Worm (Caenorhabditis elegans) whole organism, L1 larva: ENCODE measurements around the gene C38C10.3.

Experiments used
- C16A3.4 ChIP-seq: fragments of 150-350 bp; optimal IDR thresholded peaks from 2 replicates; lab custom pipeline; 2014; ENCODE audit warnings: missing biosample characterization, missing genetic modification characterization
- F16B12.6 ChIP-seq: fragments of 150-350 bp; optimal IDR thresholded peaks from 2 replicates; lab custom pipeline; 2014; ENCODE audit warnings: missing biosample characterization, missing genetic modification characterization
- Y116A8C.19 ChIP-seq: sonication (generic microtip); optimal IDR thresholded peaks from 2 replicates; lab custom pipeline; 2016; ENCODE audit warnings: missing compliant biosample characterization, missing genetic modification characterization, borderline replicate concordance
- aly-2 ChIP-seq: fragments of 150-350 bp; optimal IDR thresholded peaks from 2 replicates; lab custom pipeline; 2014; ENCODE audit warnings: missing biosample characterization, missing genetic modification characterization
- ama-1 ChIP-seq: fragments of 150-350 bp; optimal IDR thresholded peaks from 2 replicates; lab custom pipeline; 2014
- blmp-1 ChIP-seq: fragments of 150-350 bp; optimal IDR thresholded peaks from 2 replicates; lab custom pipeline; 2014; ENCODE audit warnings: missing biosample characterization, missing genetic modification characterization
- ceh-63 ChIP-seq: fragments of 200-800 bp; sonication (Bioruptor generic); optimal IDR thresholded peaks from 2 replicates; lab custom pipeline; 2018; ENCODE audit warnings: mild to moderate bottlenecking, missing genetic modification characterization, missing compliant biosample characterization
- ceh-82 ChIP-seq, 3 experiments: fragments of 150-350 bp in 1 of 3; sonication (generic microtip) in 2 of 3; optimal IDR thresholded peaks; 2 replicates each; lab custom pipeline; 2014 to 2017; ENCODE audit warnings: missing biosample characterization in 3 of 3, missing genetic modification characterization in 3 of 3
- ceh-88 ChIP-seq: fragments of 200-800 bp; sonication (Bioruptor generic); IDR thresholded peaks from 2 replicates; pipeline ENCODE4 v1.3.6; 2022; ENCODE audit warnings: missing genetic modification characterization, missing compliant biosample characterization
- dsc-1 ChIP-seq: sonication (generic microtip); optimal IDR thresholded peaks from 2 replicates; lab custom pipeline; 2016; ENCODE audit warnings: mild to moderate bottlenecking, missing genetic modification characterization, missing compliant biosample characterization
- efl-1 ChIP-seq, 4 experiments: fragments of 150-350 bp; optimal IDR thresholded peaks in 3 of 4; peaks in 1 of 4; 1 replicate in 1 of 4; 2 replicates in 3 of 4; lab custom pipeline; 2014; ENCODE audit warnings: missing biosample characterization in 2 of 4, missing genetic modification characterization in 2 of 4, missing genetic modification reagents in 2 of 4
- efl-3 ChIP-seq: fragments of 200-800 bp; sonication (Bioruptor generic); optimal IDR thresholded peaks from 2 replicates; lab custom pipeline; 2018; ENCODE audit warnings: mild to moderate bottlenecking, missing genetic modification characterization, missing compliant biosample characterization
- egl-13 ChIP-seq: sonication (generic microtip); optimal IDR thresholded peaks from 2 replicates; lab custom pipeline; 2016; ENCODE audit warnings: missing genotype, missing genetic modification reagents, missing genetic modification characterization, missing compliant biosample characterization
- egl-27 ChIP-seq, 2 experiments: fragments of 150-350 bp in 1 of 2; sonication (generic microtip); optimal IDR thresholded peaks; 3 replicates each; lab custom pipeline; 2017 to 2018; ENCODE audit warnings: missing biosample characterization in 2 of 2, missing genetic modification characterization in 2 of 2, missing genetic modification reagents in 2 of 2
- elt-2 ChIP-seq: sonication (generic microtip); optimal IDR thresholded peaks from 2 replicates; lab custom pipeline; 2016; ENCODE audit warnings: missing genetic modification characterization, mild to moderate bottlenecking, inconsistent platforms, missing compliant biosample characterization, missing genetic modification reagents
- elt-3 ChIP-seq, 6 experiments: fragments of 150-350 bp in 1 of 6; sonication (generic microtip); optimal IDR thresholded peaks; 2 replicates each; lab custom pipeline; 2017 to 2018; ENCODE audit warnings: missing biosample characterization in 6 of 6, missing genetic modification characterization in 6 of 6, inconsistent platforms in 1 of 6
- ets-5 ChIP-seq: fragments of 200-800 bp; sonication (Bioruptor generic); IDR thresholded peaks from 2 replicates; pipeline ENCODE4 v1.3.6; 2022; ENCODE audit warnings: missing genetic modification characterization, missing compliant biosample characterization
- hlh-17 ChIP-seq: fragments of 200-800 bp; sonication (Bioruptor generic); optimal IDR thresholded peaks from 2 replicates; lab custom pipeline; 2018; ENCODE audit warnings: missing genetic modification characterization, mild to moderate bottlenecking, missing compliant biosample characterization, moderate library complexity, borderline replicate concordance
- hpl-2 ChIP-seq: fragments of 150-350 bp; optimal IDR thresholded peaks from 2 replicates; lab custom pipeline; 2014; ENCODE audit warnings: missing biosample characterization, missing genetic modification reagents, missing genetic modification characterization
- lin-13 ChIP-seq: fragments of 150-350 bp; optimal IDR thresholded peaks from 2 replicates; lab custom pipeline; 2014; ENCODE audit warnings: missing biosample characterization, missing genetic modification reagents, missing genetic modification characterization
- lin-14 ChIP-seq: fragments of 200-800 bp; sonication (Bioruptor generic); optimal IDR thresholded peaks from 2 replicates; lab custom pipeline; 2018; ENCODE audit warnings: mild to moderate bottlenecking, missing genetic modification characterization, moderate library complexity, missing compliant biosample characterization
- lin-15B ChIP-seq: fragments of 150-350 bp; sonication (generic microtip); optimal IDR thresholded peaks from 3 replicates; lab custom pipeline; 2014; ENCODE audit warnings: missing biosample characterization, missing genetic modification characterization
- lin-35 ChIP-seq, 2 experiments: fragments of 150-350 bp; optimal IDR thresholded peaks; 2 replicates each; lab custom pipeline; 2014; ENCODE audit warnings: missing biosample characterization in 2 of 2, missing genetic modification characterization in 2 of 2, missing genetic modification reagents in 2 of 2
- lir-3 ChIP-seq: sonication (generic microtip); optimal IDR thresholded peaks from 2 replicates; lab custom pipeline; 2016; ENCODE audit warnings: mild to moderate bottlenecking, missing genetic modification characterization, moderate library complexity, missing compliant biosample characterization; ENCODE audit not compliant: poor library complexity
- lsy-2 ChIP-seq, 2 experiments: fragments of 150-350 bp; optimal IDR thresholded peaks; 2 replicates each; lab custom pipeline; 2014; ENCODE audit warnings: missing biosample characterization in 2 of 2, missing genetic modification characterization in 2 of 2
- mdl-1 ChIP-seq, 2 experiments: fragments of 150-350 bp; optimal IDR thresholded peaks; 2 replicates each; lab custom pipeline; 2014 to 2017; ENCODE audit warnings: missing biosample characterization in 2 of 2, missing genetic modification characterization in 2 of 2, inconsistent platforms in 1 of 2
- mep-1 ChIP-seq: fragments of 150-350 bp; optimal IDR thresholded peaks from 2 replicates; lab custom pipeline; 2014; ENCODE audit warnings: missing biosample characterization, missing genetic modification characterization
- nhr-12 ChIP-seq: sonication (generic microtip); optimal IDR thresholded peaks from 2 replicates; lab custom pipeline; 2017; ENCODE audit warnings: missing biosample characterization, missing genetic modification characterization
- nhr-19 ChIP-seq: fragments of 200-800 bp; sonication (Bioruptor generic); conservative IDR thresholded peaks from 2 replicates; pipeline ENCODE4 v1.3.6; 2022; ENCODE audit warnings: missing genetic modification characterization, missing compliant biosample characterization
- nhr-237 ChIP-seq: fragments of 150-350 bp; optimal IDR thresholded peaks from 2 replicates; lab custom pipeline; 2014; ENCODE audit warnings: missing biosample characterization, missing genetic modification characterization
- nhr-28 ChIP-seq: fragments of 150-350 bp; optimal IDR thresholded peaks from 2 replicates; lab custom pipeline; 2014; ENCODE audit warnings: missing biosample characterization, missing genetic modification characterization
- nhr-71 ChIP-seq: sonication (generic microtip); optimal IDR thresholded peaks from 2 replicates; lab custom pipeline; 2016; ENCODE audit warnings: mild to moderate bottlenecking, missing genetic modification characterization, moderate library complexity, missing compliant biosample characterization
- nhr-77 ChIP-seq: fragments of 150-350 bp; optimal IDR thresholded peaks from 2 replicates; lab custom pipeline; 2014; ENCODE audit warnings: missing biosample characterization, missing genetic modification characterization
- nhr-85 ChIP-seq: sonication (generic microtip); peaks from one replicate; lab custom pipeline; 2016; ENCODE audit warnings: missing genetic modification characterization, inconsistent platforms, missing compliant biosample characterization
- pax-3 ChIP-seq: fragments of 200-800 bp; sonication (Bioruptor generic); optimal IDR thresholded peaks from 2 replicates; lab custom pipeline; 2018; ENCODE audit warnings: mild to moderate bottlenecking, missing genetic modification characterization, moderate library complexity, missing compliant biosample characterization
- pqm-1 ChIP-seq: sonication (generic microtip); optimal IDR thresholded peaks from 3 replicates; lab custom pipeline; 2017; ENCODE audit warnings: missing biosample characterization, missing genetic modification characterization
- rnt-1 ChIP-seq: sonication (generic microtip); optimal IDR thresholded peaks from 2 replicates; lab custom pipeline; 2016; ENCODE audit warnings: mild to moderate bottlenecking, missing genetic modification characterization, moderate library complexity, missing compliant biosample characterization
- snpc-4 ChIP-seq: fragments of 150-350 bp; optimal IDR thresholded peaks from 2 replicates; lab custom pipeline; 2014; ENCODE audit warnings: missing biosample characterization, missing genetic modification characterization
- snu-23 ChIP-seq: sonication (generic microtip); optimal IDR thresholded peaks from 2 replicates; lab custom pipeline; 2016; ENCODE audit warnings: missing genetic modification characterization, missing compliant biosample characterization
- sptf-1 ChIP-seq: fragments of 150-350 bp; optimal IDR thresholded peaks from 2 replicates; lab custom pipeline; 2014; ENCODE audit warnings: missing biosample characterization, missing genetic modification characterization
- tbx-2 ChIP-seq: sonication (generic microtip); optimal IDR thresholded peaks from 2 replicates; lab custom pipeline; 2016; ENCODE audit warnings: missing genetic modification characterization, missing compliant biosample characterization
- unc-130 ChIP-seq: fragments of 150-350 bp; optimal IDR thresholded peaks from 2 replicates; lab custom pipeline; 2017; ENCODE audit warnings: missing biosample characterization, missing genetic modification characterization, inconsistent platforms
- unc-30 ChIP-seq: sonication (generic microtip); optimal IDR thresholded peaks from 2 replicates; lab custom pipeline; 2017; ENCODE audit warnings: missing biosample characterization, missing genetic modification characterization
- unc-86 ChIP-seq: sonication (generic microtip); optimal IDR thresholded peaks from 2 replicates; lab custom pipeline; 2016; ENCODE audit warnings: missing genetic modification characterization, missing compliant biosample characterization
- xbp-1 ChIP-seq: sonication (generic microtip); optimal IDR thresholded peaks from 2 replicates; lab custom pipeline; 2016; ENCODE audit warnings: missing genetic modification characterization, missing compliant biosample characterization
- zag-1 ChIP-seq: fragments of 150-350 bp; optimal IDR thresholded peaks from 2 replicates; lab custom pipeline; 2014; ENCODE audit warnings: missing biosample characterization, missing genetic modification characterization
- zip-4 ChIP-seq: fragments of 200-800 bp; sonication (Bioruptor generic); optimal IDR thresholded peaks from 2 replicates; lab custom pipeline; 2018; ENCODE audit warnings: mild to moderate bottlenecking, missing genetic modification characterization, moderate library complexity, missing compliant biosample characterization
- ztf-4 ChIP-seq: fragments of 150-350 bp; optimal IDR thresholded peaks from 2 replicates; lab custom pipeline; 2014; ENCODE audit warnings: missing biosample characterization, missing genetic modification characterization

Gene C38C10.3

ce11 chrIII:9359060-9359459 is 26.4 kb downstream of the C38C10.3 start, which contains the start of gene K04H4.5:
Gene K04H4.5, plus strand, starts transcription at chrIII:9359360.
- TF ChIP-seq lin-15B (no peak), elt-3 (tag; optimal IDR thresholded peaks at IDR 0.05; lab: Kevin White, UChicago) (no peak), nhr-12 (tag; lab: Kevin White, UChicago) (no peak), ztf-4 (no peak), nhr-77 (tag; lab: Kevin White, UChicago) (no peak), nhr-28 (tag; lab: Kevin White, UChicago) (no peak), blmp-1 (tag; lab: Kevin White, UChicago) (no peak), snpc-4 (tag; lab: Kevin White, UChicago) (no peak), zag-1 (tag; lab: Kevin White, UChicago) (no peak), unc-30 (tag; lab: Kevin White, UChicago) (no peak), aly-2 (tag; lab: Kevin White, UChicago) (no peak), mep-1 (no peak), efl-3 (GFP tag; lab: Kevin White, UChicago) (no peak), xbp-1 (tag; lab: Kevin White, UChicago) (no peak), unc-86 (tag; lab: Kevin White, UChicago) (no peak), hpl-2 (GFP tag; lab: Kevin White, UChicago) (no peak), lin-13 (GFP tag; lab: Kevin White, UChicago) (no peak), pax-3 (tag; lab: Kevin White, UChicago) (no peak), egl-13 (tag; lab: Kevin White, UChicago) (no peak)

- no peak for TF ChIP-seq snpc-4 (tag; lab: Kevin White, UChicago)
- TF ChIP-seq ama-1 (lab: Kevin White, UChicago), result no peak
- no peak for TF ChIP-seq nhr-85 (tag; lab: Kevin White, UChicago)
- no peak for TF ChIP-seq ets-5
- TF ChIP-seq ceh-82 (tag; optimal IDR thresholded peaks at IDR 0.05; lab: Kevin White, UChicago), result no peak
- no peak for TF ChIP-seq F16B12.6 (tag; lab: Kevin White, UChicago)
- TF ChIP-seq egl-27 (tag; optimal IDR thresholded peaks at IDR 0.05; lab: Kevin White, UChicago), result no peak
- TF ChIP-seq lin-13 (GFP tag; lab: Kevin White, UChicago), result no peak
- TF ChIP-seq C16A3.4 (tag; lab: Kevin White, UChicago), result no peak
- no peak for TF ChIP-seq ceh-63
- no peak for TF ChIP-seq nhr-237
- TF ChIP-seq hlh-17 (GFP tag; lab: Kevin White, UChicago), result no peak
- no peak for TF ChIP-seq Y116A8C.19 (tag; lab: Kevin White, UChicago)
- no peak for TF ChIP-seq lir-3
- TF ChIP-seq sptf-1 (tag; lab: Kevin White, UChicago), result no peak
- TF ChIP-seq efl-1 (optimal IDR thresholded peaks at IDR 0.05; lab: Kevin White, UChicago), result no peak
- no peak for TF ChIP-seq efl-1 (GFP tag; optimal IDR thresholded peaks at IDR 0.05 in 1 of 2; lab: Kevin White, UChicago)
These were observed 30.0 kb downstream of the C38C10.3 start, which contains the start of gene chtb-1 for ce11 chrIII:9355412-9355969. Gene chtb-1, minus strand, starts transcription at chrIII:9355462.

- TF ChIP-seq elt-2 (tag; lab: Kevin White, UChicago) (no peak), rnt-1 (tag; lab: Kevin White, UChicago) (peak; percentile 60), unc-130 (tag; lab: Kevin White, UChicago) (peak; percentile 43), Y116A8C.19 (tag; lab: Kevin White, UChicago) (no peak), pqm-1 (no peak), ama-1 (lab: Kevin White, UChicago) (no peak), mdl-1 (tag; optimal IDR thresholded peaks at IDR 0.05; lab: Kevin White, UChicago) (peak in 1 of 2 experiments; percentile 27), ets-5 (no peak), zip-4 (GFP tag; lab: Kevin White, UChicago) (no peak), unc-86 (tag; lab: Kevin White, UChicago) (no peak), ceh-63 (no peak), unc-30 (tag; lab: Kevin White, UChicago) (no peak), lsy-2 (tag; optimal IDR thresholded peaks at IDR 0.05; lab: Kevin White, UChicago) (no peak), snu-23 (GFP tag; lab: Kevin White, UChicago) (no peak), tbx-2 (tag; lab: Kevin White, UChicago) (peak; percentile 31), dsc-1 (no peak), ztf-4 (no peak), lin-14 (GFP tag; lab: Kevin White, UChicago) (peak; percentile 64), ceh-88 (no peak), lin-35 (GFP tag; optimal IDR thresholded peaks at IDR 0.05; lab: Kevin White, UChicago) (peak in 1 of 2 experiments; percentile 18), efl-1 (optimal IDR thresholded peaks at IDR 0.05; lab: Kevin White, UChicago) (peak; percentile 22 to 24), efl-1 (GFP tag; optimal IDR thresholded peaks at IDR 0.05 in 1 of 2; lab: Kevin White, UChicago) (peak; percentile 16 to 23), nhr-85 (tag; lab: Kevin White, UChicago) (no peak), nhr-19 (GFP tag; lab: Robert Waterston, UW) (0 out of 2 replicates have a peak, but pooled peaks have one; percentile 12), nhr-71 (tag; lab: Kevin White, UChicago) (peak; percentile 51)
These were observed 31.6 kb downstream of the C38C10.3 start for ce11 chrIII:9353814-9354213.
